Worm (Caenorhabditis elegans): ENCODE results near the gene tbx-9.
A peak's percentile ranks its signal among the peaks of the same experiment; 100 is the strongest.

The tbx-9 gene

ce11 chrIII:10339949-10340348 lies 1.7 kb downstream of the tbx-9 start:
- no peak for TF ChIP-seq hnd-1 (tag; optimal IDR thresholded peaks at IDR 0.05)
- no peak for TF ChIP-seq aly-1 (tag; optimal IDR thresholded peaks at IDR 0.05)
- TF ChIP-seq pes-1 (GFP tag; IDR thresholded peaks at IDR 0.05), result no peak
- no peak for TF ChIP-seq ceh-13 (GFP tag; optimal IDR thresholded peaks at IDR 0.05)
- TF ChIP-seq tbx-11 (GFP tag; IDR thresholded peaks at IDR 0.05), result no peak

ce11 chrIII:10338992-10339852 lies 2.4 kb downstream of the tbx-9 start:
- TF ChIP-seq scrt-1 (GFP tag; IDR thresholded peaks at IDR 0.05) (no peak), hmbx-1 (tag; optimal IDR thresholded peaks at IDR 0.05) (no peak), tbx-11 (GFP tag; IDR thresholded peaks at IDR 0.05) (no peak), flt-1 (GFP tag; IDR thresholded peaks at IDR 0.05) (no peak), hmg-4 (GFP tag; optimal IDR thresholded peaks at IDR 0.05) (no peak), sea-1 (GFP tag; conservative IDR thresholded peaks at IDR 0.05) (no peak), ceh-36 (tag; optimal IDR thresholded peaks at IDR 0.05) (no peak), aly-1 (tag; optimal IDR thresholded peaks at IDR 0.05) (no peak), F13C5.2 (tag; optimal IDR thresholded peaks at IDR 0.05) (no peak), ceh-13 (GFP tag; optimal IDR thresholded peaks at IDR 0.05) (no peak), hnd-1 (tag; optimal IDR thresholded peaks at IDR 0.05) (no peak), pes-1 (GFP tag; IDR thresholded peaks at IDR 0.05) (no peak), tra-4 (tag; optimal IDR thresholded peaks at IDR 0.05) (no peak), B0310.2 (tag; optimal IDR thresholded peaks at IDR 0.05) (no peak), tbx-37 (GFP tag; conservative IDR thresholded peaks at IDR 0.05) (no peak), ama-1 (optimal IDR thresholded peaks at IDR 0.05) (no peak)

DNA sequence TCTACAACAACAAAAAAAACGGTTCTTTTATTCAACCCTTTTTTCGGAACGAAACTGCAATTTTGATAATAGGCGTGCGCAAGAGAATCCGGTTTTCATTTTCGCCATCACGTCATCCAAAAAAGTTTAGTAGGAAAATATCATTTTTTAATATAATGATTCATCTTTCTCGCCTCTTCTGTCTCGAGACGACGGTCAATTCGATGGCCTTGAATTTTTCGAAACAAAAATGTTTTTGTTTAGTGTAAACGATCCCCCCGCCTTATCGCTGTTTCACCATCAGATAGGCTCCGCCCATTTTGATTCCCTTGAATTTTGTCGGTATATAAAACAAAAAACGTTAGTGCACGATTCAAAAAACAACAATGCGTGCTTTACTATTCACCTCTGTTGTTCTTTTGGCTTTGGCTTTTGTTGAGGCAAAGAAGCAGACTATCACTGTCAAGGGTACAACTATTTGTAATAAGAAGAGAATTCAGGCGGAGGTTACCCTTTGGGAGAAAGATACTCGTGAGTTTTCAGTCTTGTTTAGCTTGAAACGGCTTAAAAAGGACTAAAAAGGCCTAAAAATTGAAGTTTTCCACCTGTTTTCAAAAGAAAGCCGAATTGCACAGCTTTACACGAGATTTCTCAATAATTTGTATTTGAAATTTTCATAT lies 4.0 kb downstream of the tbx-9 start, which contains the start of gene ttr-15:
TSS of gene ttr-15 (plus strand) at position 340 of the 659 bp plus-strand sequence.
- TF ChIP-seq hmbx-1 (tag; optimal IDR thresholded peaks at IDR 0.05) (no peak), ets-7 (tag; optimal IDR thresholded peaks at IDR 0.05) (no peak)

DNA sequence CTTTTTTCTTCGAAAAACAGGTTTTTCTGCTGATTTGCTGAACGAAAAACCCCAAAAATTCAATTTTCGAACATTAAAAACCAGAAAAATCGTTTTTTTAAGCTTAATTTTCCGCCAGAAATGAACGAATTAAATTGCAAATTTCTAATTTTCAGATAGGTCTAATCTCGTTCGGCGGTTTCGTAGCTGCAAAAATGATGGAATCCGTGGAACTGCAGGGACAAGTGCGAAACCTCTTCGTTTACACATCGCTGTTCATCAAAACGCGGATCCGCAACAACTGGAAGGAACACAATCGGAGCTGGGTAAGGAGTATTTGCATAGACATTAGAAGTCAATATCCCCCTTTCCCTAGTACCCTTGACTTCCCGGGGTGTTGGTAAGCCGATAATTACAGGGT lies 5.5 kb downstream of the tbx-9 start:
- no peak for TF ChIP-seq ceh-36 (tag; optimal IDR thresholded peaks at IDR 0.05)

- TF ChIP-seq scrt-1 (GFP tag; IDR thresholded peaks at IDR 0.05) (no peak), ama-1 (optimal IDR thresholded peaks at IDR 0.05) (no peak), tbx-37 (GFP tag; conservative IDR thresholded peaks at IDR 0.05) (no peak), pes-1 (GFP tag; IDR thresholded peaks at IDR 0.05) (no peak), ceh-36 (tag; optimal IDR thresholded peaks at IDR 0.05) (no peak), hmg-4 (GFP tag; optimal IDR thresholded peaks at IDR 0.05) (no peak), hmbx-1 (tag; optimal IDR thresholded peaks at IDR 0.05) (no peak), aly-1 (tag; optimal IDR thresholded peaks at IDR 0.05) (no peak), tra-4 (tag; optimal IDR thresholded peaks at IDR 0.05) (no peak), hnd-1 (tag; optimal IDR thresholded peaks at IDR 0.05) (no peak), B0310.2 (tag; optimal IDR thresholded peaks at IDR 0.05) (no peak), F13C5.2 (tag; optimal IDR thresholded peaks at IDR 0.05) (no peak), flt-1 (GFP tag; IDR thresholded peaks at IDR 0.05) (no peak), ets-7 (tag; optimal IDR thresholded peaks at IDR 0.05) (no peak), tbx-11 (GFP tag; IDR thresholded peaks at IDR 0.05) (no peak), sea-1 (GFP tag; conservative IDR thresholded peaks at IDR 0.05) (no peak), ceh-13 (GFP tag; optimal IDR thresholded peaks at IDR 0.05) (no peak)
Measured at ce11 chrIII:10335086-10335485, 6.6 kb downstream of the tbx-9 start, which contains the start of gene ced-9. Gene ced-9, plus strand, starts transcription at chrIII:10335172.

- TF ChIP-seq F13C5.2 (tag; optimal IDR thresholded peaks at IDR 0.05) (peak; percentile 73), tbx-11 (GFP tag; IDR thresholded peaks at IDR 0.05) (0 out of 2 replicates have a peak, but pooled peaks have one; percentile 40), hnd-1 (tag; optimal IDR thresholded peaks at IDR 0.05) (no peak), flt-1 (GFP tag; IDR thresholded peaks at IDR 0.05) (peak; percentile 51; the same call in 1 of the 2 replicates), pes-1 (GFP tag; IDR thresholded peaks at IDR 0.05) (no peak), ceh-36 (tag; optimal IDR thresholded peaks at IDR 0.05) (peak; percentile 23)
Measured at ce11 chrIII:10333961-10334542, 7.6 kb downstream of the tbx-9 start, which contains the start of the genes jmjd-4 and mev-1. Gene jmjd-4, minus strand, starts transcription at chrIII:10334018. Gene mev-1, plus strand, starts transcription at chrIII:10334277.

- TF ChIP-seq ceh-36 (tag; optimal IDR thresholded peaks at IDR 0.05) (no peak), scrt-1 (GFP tag; IDR thresholded peaks at IDR 0.05) (no peak), pes-1 (GFP tag; IDR thresholded peaks at IDR 0.05) (no peak), F13C5.2 (tag; optimal IDR thresholded peaks at IDR 0.05) (no peak), ama-1 (optimal IDR thresholded peaks at IDR 0.05) (no peak), tra-4 (tag; optimal IDR thresholded peaks at IDR 0.05) (no peak), ets-7 (tag; optimal IDR thresholded peaks at IDR 0.05) (no peak), hmg-4 (GFP tag; optimal IDR thresholded peaks at IDR 0.05) (no peak), tbx-37 (GFP tag; conservative IDR thresholded peaks at IDR 0.05) (no peak), sea-1 (GFP tag; conservative IDR thresholded peaks at IDR 0.05) (no peak), flt-1 (GFP tag; IDR thresholded peaks at IDR 0.05) (no peak), hnd-1 (tag; optimal IDR thresholded peaks at IDR 0.05) (no peak)
Measured at ce11 chrIII:10332560-10332959, 9.1 kb downstream of the tbx-9 start, which contains the start of gene T07C4.12. Gene T07C4.12, minus strand, starts transcription at chrIII:10332660.
